Worm (Caenorhabditis elegans): ENCODE data around the gene W04E12.9.

- TF ChIP-seq elt-3 (tag; optimal IDR thresholded peaks at IDR 0.05) (no peak), snpc-4 (tag; optimal IDR thresholded peaks at IDR 0.05) (no peak), ama-1 (optimal IDR thresholded peaks at IDR 0.05) (no peak), fos-1 (tag; optimal IDR thresholded peaks at IDR 0.05) (no peak), lin-13 (GFP tag; optimal IDR thresholded peaks at IDR 0.05) (no peak)
Measured at ce11 chrV:19715847-19716246, 40.5 kb upstream of the W04E12.9 start, which contains the start of gene Y43F8C.17.

All from whole organism, L1 larva.